Worm (Caenorhabditis elegans) whole organism, late embryonic: ENCODE measurements around the gene fbxa-82.
"Not testable (repeated sequence)": the region's sequence is repeated elsewhere in the genome, so short reads cannot be mapped to it uniquely, and the experiment has no call there.

Experiments used
- C08G9.2 ChIP-seq: sonication (generic microtip); optimal IDR thresholded peaks from 2 replicates; lab custom pipeline; 2016; ENCODE audit warnings: mild to moderate bottlenecking, missing genetic modification characterization, moderate library complexity, missing compliant biosample characterization
- C38D4.7 ChIP-seq: fragments of 200-800 bp; sonication (Bioruptor generic); optimal IDR thresholded peaks from 2 replicates; lab custom pipeline; 2018; ENCODE audit warnings: mild to moderate bottlenecking, missing genetic modification characterization, moderate library complexity, missing compliant biosample characterization
- F13H6.1 ChIP-seq: sonication (generic microtip); optimal IDR thresholded peaks from 2 replicates; lab custom pipeline; 2016; ENCODE audit warnings: missing genetic modification characterization, missing compliant biosample characterization
- K02D7.2 ChIP-seq: sonication (generic microtip); optimal IDR thresholded peaks from 2 replicates; lab custom pipeline; 2017; ENCODE audit warnings: mild to moderate bottlenecking, missing genetic modification characterization, missing compliant biosample characterization
- K09A11.1 ChIP-seq: sonication (generic microtip); optimal IDR thresholded peaks from 2 replicates; lab custom pipeline; 2017; ENCODE audit warnings: antibody characterized with exemption, mild to moderate bottlenecking, missing genetic modification characterization, missing compliant biosample characterization; ENCODE audit not compliant: insufficient read depth
- Y22D7AL.16 ChIP-seq: sonication (generic microtip); optimal IDR thresholded peaks from 2 replicates; lab custom pipeline; 2016; ENCODE audit warnings: missing genetic modification characterization, missing compliant biosample characterization
- ahr-1 ChIP-seq: sonication (generic microtip); optimal IDR thresholded peaks from 2 replicates; lab custom pipeline; 2016; ENCODE audit warnings: missing genetic modification characterization, missing compliant biosample characterization
- ceh-14 ChIP-seq: sonication (generic microtip); optimal IDR thresholded peaks from 2 replicates; lab custom pipeline; 2016; ENCODE audit warnings: missing genotype, missing genetic modification characterization, missing compliant biosample characterization
- ceh-18 ChIP-seq: sonication (generic microtip); optimal IDR thresholded peaks from 2 replicates; lab custom pipeline; 2016; ENCODE audit warnings: missing genetic modification characterization, missing compliant biosample characterization
- ceh-19 ChIP-seq: fragments of 200-800 bp; sonication (Bioruptor generic); optimal IDR thresholded peaks from 2 replicates; lab custom pipeline; 2018; ENCODE audit warnings: mild to moderate bottlenecking, missing genetic modification characterization, missing compliant biosample characterization
- ceh-2 ChIP-seq: sonication (generic microtip); optimal IDR thresholded peaks from 2 replicates; lab custom pipeline; 2016; ENCODE audit warnings: missing genotype, missing genetic modification characterization, missing compliant biosample characterization
- ceh-48 ChIP-seq: sonication (generic microtip); optimal IDR thresholded peaks from 2 replicates; lab custom pipeline; 2016; ENCODE audit warnings: missing genetic modification characterization, inconsistent platforms, missing compliant biosample characterization
- ceh-9 ChIP-seq: sonication (generic microtip); optimal IDR thresholded peaks from 2 replicates; lab custom pipeline; 2016; ENCODE audit warnings: mild to moderate bottlenecking, missing genetic modification characterization, inconsistent platforms, missing compliant biosample characterization
- che-1 ChIP-seq: sonication (generic microtip); optimal IDR thresholded peaks from 2 replicates; lab custom pipeline; 2016; ENCODE audit warnings: mild to moderate bottlenecking, missing genetic modification characterization, missing compliant biosample characterization
- dmd-4 ChIP-seq: sonication (generic microtip); optimal IDR thresholded peaks from 2 replicates; lab custom pipeline; 2016; ENCODE audit warnings: borderline replicate concordance, missing genetic modification characterization, missing compliant biosample characterization
- dve-1 ChIP-seq: sonication (generic microtip); optimal IDR thresholded peaks from 2 replicates; lab custom pipeline; 2017; ENCODE audit warnings: antibody characterized with exemption, mild to moderate bottlenecking, missing genetic modification characterization, missing compliant biosample characterization
- elt-4 ChIP-seq: sonication (generic microtip); optimal IDR thresholded peaks from 2 replicates; lab custom pipeline; 2016; ENCODE audit warnings: missing genetic modification characterization, missing compliant biosample characterization
- ets-4 ChIP-seq: sonication (generic microtip); optimal IDR thresholded peaks from 2 replicates; lab custom pipeline; 2016; ENCODE audit warnings: missing genetic modification characterization, missing compliant biosample characterization
- eyg-1 ChIP-seq: sonication (generic microtip); optimal IDR thresholded peaks from 2 replicates; lab custom pipeline; 2016; ENCODE audit warnings: missing genotype, missing genetic modification characterization, missing compliant biosample characterization
- fkh-10 ChIP-seq: fragments of 150-350 bp; optimal IDR thresholded peaks from 2 replicates; lab custom pipeline; 2014; ENCODE audit warnings: missing biosample characterization, missing genetic modification reagents, missing genetic modification characterization
- hlh-15 ChIP-seq: sonication (generic microtip); optimal IDR thresholded peaks from 2 replicates; lab custom pipeline; 2016; ENCODE audit warnings: missing genetic modification characterization, missing compliant biosample characterization
- hlh-8 ChIP-seq: sonication (generic microtip); optimal IDR thresholded peaks from 2 replicates; lab custom pipeline; 2016; ENCODE audit warnings: missing genotype, missing genetic modification characterization, missing compliant biosample characterization
- lim-6 ChIP-seq: sonication (generic microtip); optimal IDR thresholded peaks from 2 replicates; lab custom pipeline; 2016; ENCODE audit warnings: missing genetic modification characterization, missing compliant biosample characterization
- lin-11 ChIP-seq: fragments of 200-800 bp; sonication (Bioruptor generic); optimal IDR thresholded peaks from 2 replicates; lab custom pipeline; 2018; ENCODE audit warnings: mild to moderate bottlenecking, missing genetic modification characterization, missing compliant biosample characterization
- madf-2 ChIP-seq: sonication (generic microtip); optimal IDR thresholded peaks from 2 replicates; lab custom pipeline; 2017; ENCODE audit warnings: missing genetic modification characterization, missing compliant biosample characterization
- nhr-11 ChIP-seq: fragments of 150-350 bp; optimal IDR thresholded peaks from 2 replicates; lab custom pipeline; 2014; ENCODE audit warnings: missing biosample characterization, missing genetic modification characterization
- nhr-232 ChIP-seq: sonication (generic microtip); optimal IDR thresholded peaks from 2 replicates; lab custom pipeline; 2016; ENCODE audit warnings: missing genetic modification characterization, missing compliant biosample characterization
- npax-4 ChIP-seq: sonication (generic microtip); optimal IDR thresholded peaks from 2 replicates; lab custom pipeline; 2016; ENCODE audit warnings: missing genetic modification characterization, missing compliant biosample characterization
- pag-3 ChIP-seq: sonication (generic microtip); optimal IDR thresholded peaks from 2 replicates; lab custom pipeline; 2016; ENCODE audit warnings: missing compliant biosample characterization, missing genetic modification characterization, borderline replicate concordance
- pat-9 ChIP-seq: fragments of 200-800 bp; sonication (Bioruptor generic); optimal IDR thresholded peaks from 2 replicates; lab custom pipeline; 2018; ENCODE audit warnings: mild to moderate bottlenecking, missing genetic modification characterization, moderate library complexity, missing compliant biosample characterization
- pha-4 ChIP-seq: fragments of 150-350 bp; optimal IDR thresholded peaks from 2 replicates; lab custom pipeline; 2018; ENCODE audit warnings: missing biosample characterization, missing genetic modification reagents, missing genetic modification characterization
- pros-1 ChIP-seq: fragments of 150-350 bp; optimal IDR thresholded peaks from 2 replicates; lab custom pipeline; 2014; ENCODE audit warnings: missing biosample characterization, missing genetic modification reagents, missing genetic modification characterization
- sox-2 ChIP-seq: fragments of 200-800 bp; sonication (Bioruptor generic); IDR thresholded peaks from 2 replicates; pipeline ENCODE4 v1.3.6; 2022; ENCODE audit warnings: missing genetic modification reagents, missing genetic modification characterization, missing compliant biosample characterization
- syd-9 ChIP-seq: sonication (generic microtip); optimal IDR thresholded peaks from 2 replicates; lab custom pipeline; 2016; ENCODE audit warnings: mild to moderate bottlenecking, missing genetic modification characterization, moderate library complexity, missing compliant biosample characterization
- tbx-7 ChIP-seq: sonication (generic microtip); optimal IDR thresholded peaks from 2 replicates; lab custom pipeline; 2016; ENCODE audit warnings: missing genotype, missing genetic modification characterization, missing compliant biosample characterization
- unc-3 ChIP-seq, 2 experiments: fragments of 200-800 bp in 1 of 2; sonication (Bioruptor generic) in 1 of 2; sonication (generic microtip) in 1 of 2; conservative IDR thresholded peaks in 1 of 2; optimal IDR thresholded peaks in 1 of 2; 2 replicates each; pipeline versions ENCODE4 v1.3.6 to Lab custom; 2016 to 2022; ENCODE audit warnings: missing compliant biosample characterization in 2 of 2, missing genetic modification characterization in 2 of 2, missing genetic modification reagents in 1 of 2
- unc-42 ChIP-seq: sonication (generic microtip); optimal IDR thresholded peaks from 2 replicates; lab custom pipeline; 2016; ENCODE audit warnings: missing genotype, missing genetic modification characterization, missing compliant biosample characterization
- unc-86 ChIP-seq: sonication (generic microtip); optimal IDR thresholded peaks from 2 replicates; lab custom pipeline; 2016; ENCODE audit warnings: missing genetic modification characterization, missing compliant biosample characterization
- ztf-16 ChIP-seq: sonication (generic microtip); optimal IDR thresholded peaks from 2 replicates; lab custom pipeline; 2017; ENCODE audit warnings: missing genetic modification characterization, missing compliant biosample characterization

fbxa-82 gene

DNA sequence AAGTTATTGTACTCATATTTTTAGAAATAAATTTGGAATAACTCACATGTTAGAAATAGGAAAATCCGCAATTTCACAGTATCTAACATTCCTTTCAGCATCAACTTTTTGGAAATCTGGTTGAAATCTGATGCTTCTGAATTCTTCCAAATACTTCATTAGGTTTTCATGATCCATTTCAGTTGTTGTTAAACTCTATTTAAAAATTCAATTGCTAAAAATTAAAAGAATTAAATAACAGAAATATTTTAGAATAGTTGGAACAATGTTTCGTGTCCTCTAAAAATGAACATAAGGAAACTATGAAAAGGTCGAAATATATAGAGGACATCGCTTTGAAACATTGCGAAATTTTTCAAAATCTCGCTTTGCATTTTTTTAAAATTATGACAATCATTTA is 21.0 kb downstream of the fbxa-82 start, which contains the start of gene cng-1:
TSS of gene cng-1 (minus strand) at position 101 of the 400 bp plus-strand sequence.
- TF ChIP-seq pat-9, dve-1, nhr-232 (tag; lab: Kevin White, UChicago): not testable (repeated sequence)

DNA sequence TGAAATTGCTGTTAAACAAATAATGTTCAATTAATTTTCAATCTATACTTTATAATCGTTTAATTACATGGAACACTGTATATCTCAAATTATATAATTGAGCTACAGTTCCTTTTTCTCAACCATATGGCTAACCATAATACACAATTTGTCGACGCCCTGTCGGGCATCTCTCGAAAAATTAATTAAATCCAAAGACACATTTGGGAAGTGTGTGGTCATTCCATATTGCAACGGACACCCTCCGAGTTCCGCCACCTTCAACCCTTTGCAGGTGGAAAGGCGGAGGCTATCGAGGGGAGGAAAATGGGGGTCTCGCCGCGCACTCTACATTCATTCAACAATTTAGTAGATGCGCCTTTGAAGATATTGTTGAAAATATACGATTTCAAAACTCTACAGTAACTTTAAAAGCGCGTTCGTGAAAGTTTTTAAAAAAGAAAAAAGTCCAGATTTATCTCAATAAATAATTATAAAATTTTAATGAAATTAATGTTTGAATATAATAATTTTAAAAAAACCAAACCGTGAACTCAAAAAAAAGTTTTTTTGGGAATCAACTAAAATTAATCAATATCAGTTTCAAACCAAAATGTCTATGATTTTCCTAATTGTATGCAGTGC is 23.3 kb downstream of the fbxa-82 start, which contains the start of gene F14H8.8:
TSS of gene F14H8.8 (plus strand) at position 574 of the 624 bp plus-strand sequence.
- no peak for TF ChIP-seq unc-86 (tag; lab: Kevin White, UChicago)
- no peak for TF ChIP-seq C08G9.2 (tag; lab: Kevin White, UChicago)
- no peak for TF ChIP-seq ztf-16
- no peak for TF ChIP-seq hlh-8 (tag; lab: Kevin White, UChicago)
- TF ChIP-seq ceh-48 (tag; lab: Kevin White, UChicago) = no peak
- TF ChIP-seq nhr-11 (tag; lab: Kevin White, UChicago) = no peak
- TF ChIP-seq ceh-19 (GFP tag; lab: Kevin White, UChicago) = no peak
- no peak for TF ChIP-seq pat-9 (tag; lab: Kevin White, UChicago)
- no peak for TF ChIP-seq ets-4
- no peak for TF ChIP-seq K02D7.2 (tag; lab: Kevin White, UChicago)

DNA sequence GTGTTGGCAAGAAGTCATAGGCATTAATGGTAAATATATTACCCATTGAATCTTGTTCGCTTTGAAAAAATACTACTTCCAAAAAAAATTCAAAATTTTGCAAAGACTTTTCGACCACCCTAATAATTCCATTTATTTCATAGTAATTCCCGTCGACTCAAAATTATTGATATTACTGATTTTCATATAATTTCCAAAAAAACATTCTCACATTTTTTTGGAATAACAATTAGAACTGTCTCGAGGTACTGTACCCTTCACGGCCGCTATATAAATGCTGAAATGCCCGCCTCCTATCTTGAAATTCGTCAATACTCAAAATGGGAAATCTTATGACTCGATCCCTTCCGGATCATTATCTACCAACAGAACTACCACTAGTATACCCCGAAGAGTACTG is 28.8 kb downstream of the fbxa-82 start, which contains the start of gene F14H8.4:
TSS of gene F14H8.4 (plus strand) at position 301 of the 400 bp plus-strand sequence.
- TF ChIP-seq nhr-11 (tag; lab: Kevin White, UChicago) (no peak), ceh-2 (tag; lab: Kevin White, UChicago) (no peak), ceh-14 (tag; lab: Kevin White, UChicago) (no peak), hlh-8 (tag; lab: Kevin White, UChicago) (no peak), syd-9 (tag; lab: Kevin White, UChicago) (no peak), K09A11.1 (no peak), ahr-1 (tag; lab: Kevin White, UChicago) (no peak), ceh-19 (GFP tag; lab: Kevin White, UChicago) (no peak), dmd-4 (tag; lab: Kevin White, UChicago) (no peak), ceh-18 (tag; lab: Kevin White, UChicago) (no peak)

DNA sequence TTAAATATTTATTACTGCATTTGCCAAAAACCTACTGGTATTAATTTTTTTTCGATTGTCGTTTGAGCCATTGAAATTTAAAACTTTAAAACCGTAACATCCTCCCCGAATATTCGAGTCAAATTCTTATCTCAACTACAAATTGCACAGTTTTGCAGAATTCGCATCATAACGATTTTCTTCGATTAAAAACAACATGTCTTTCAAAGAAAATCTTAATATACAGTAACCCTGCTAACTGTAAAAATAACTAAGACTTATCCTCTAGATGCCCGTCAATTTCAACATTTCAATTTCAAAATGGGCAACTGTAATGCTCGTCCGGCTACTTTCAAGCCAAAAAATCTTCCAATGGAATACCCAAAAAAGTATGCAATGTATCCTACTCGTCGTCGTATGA is 31.6 kb downstream of the fbxa-82 start, which contains the start of gene F14H8.5:
TSS of gene F14H8.5 (plus strand) at position 301 of the 400 bp plus-strand sequence.
- TF ChIP-seq unc-3 (GFP tag; conservative IDR thresholded peaks at IDR 0.05; lab: Robert Waterston, UW) (no peak), unc-3 (tag; optimal IDR thresholded peaks at IDR 0.05; lab: Kevin White, UChicago) (no peak), che-1 (no peak), fkh-10 (GFP tag; lab: Kevin White, UChicago) (no peak), Y22D7AL.16 (tag; lab: Kevin White, UChicago) (no peak), tbx-7 (tag; lab: Kevin White, UChicago) (no peak), nhr-232 (tag; lab: Kevin White, UChicago) (no peak), ets-4 (no peak), lim-6 (no peak), madf-2 (tag; lab: Kevin White, UChicago) (no peak), ceh-14 (tag; lab: Kevin White, UChicago) (no peak), pros-1 (tag; lab: Kevin White, UChicago) (no peak), dve-1 (tag; lab: Kevin White, UChicago) (no peak), pha-4 (tag; lab: Kevin White, UChicago) (no peak), pag-3 (tag; lab: Kevin White, UChicago) (no peak), npax-4 (tag; lab: Kevin White, UChicago) (no peak)

DNA sequence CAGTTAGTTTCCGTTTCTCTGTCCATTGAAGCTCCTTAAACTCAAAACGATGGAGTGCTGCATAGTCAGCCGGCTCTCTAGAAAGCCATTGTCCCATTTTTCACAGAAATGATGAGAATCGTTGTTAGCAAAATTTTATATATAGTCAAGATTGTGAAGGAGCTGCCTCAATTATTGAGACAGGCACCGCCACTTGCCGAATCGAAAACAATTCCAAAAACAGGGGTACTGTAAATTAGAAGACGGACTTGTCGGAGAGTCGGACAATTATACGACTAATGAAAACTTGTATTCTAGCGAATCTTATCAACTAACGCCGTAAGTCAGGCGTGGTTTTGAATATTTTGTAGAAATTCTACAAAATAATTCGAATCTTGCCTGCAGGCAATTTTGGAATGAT is 32.1 kb downstream of the fbxa-82 start, which contains the start of gene F14H8.2:
TSS of gene F14H8.2 (minus strand) at position 101 of the 400 bp plus-strand sequence.
- TF ChIP-seq ceh-19 (GFP tag; lab: Kevin White, UChicago) (no peak), elt-4 (no peak), unc-42 (tag; lab: Kevin White, UChicago) (no peak), ceh-2 (tag; lab: Kevin White, UChicago) (no peak), C38D4.7 (GFP tag; lab: Kevin White, UChicago) (no peak), hlh-8 (tag; lab: Kevin White, UChicago) (no peak), che-1 (no peak), K02D7.2 (tag; lab: Kevin White, UChicago) (no peak), hlh-15 (tag; lab: Kevin White, UChicago) (no peak), sox-2 (GFP tag; lab: Robert Waterston, UW) (no peak), eyg-1 (tag; lab: Kevin White, UChicago) (no peak), lin-11 (tag; lab: Kevin White, UChicago) (no peak), ceh-9 (tag; lab: Kevin White, UChicago) (no peak), F13H6.1 (no peak), tbx-7 (tag; lab: Kevin White, UChicago) (no peak)
